Fruit fly (Drosophila melanogaster) whole organism, larva: ENCODE results near the gene CG6726.

Source experiments
- noc ChIP-seq: fragments of 200-800 bp; sonication (Bioruptor generic); optimal IDR thresholded peaks from 3 replicates; lab custom pipeline; 2019; ENCODE audit warnings: missing biosample characterization, mild to moderate bottlenecking, missing genetic modification characterization, moderate library complexity

CG6726 gene

DNA sequence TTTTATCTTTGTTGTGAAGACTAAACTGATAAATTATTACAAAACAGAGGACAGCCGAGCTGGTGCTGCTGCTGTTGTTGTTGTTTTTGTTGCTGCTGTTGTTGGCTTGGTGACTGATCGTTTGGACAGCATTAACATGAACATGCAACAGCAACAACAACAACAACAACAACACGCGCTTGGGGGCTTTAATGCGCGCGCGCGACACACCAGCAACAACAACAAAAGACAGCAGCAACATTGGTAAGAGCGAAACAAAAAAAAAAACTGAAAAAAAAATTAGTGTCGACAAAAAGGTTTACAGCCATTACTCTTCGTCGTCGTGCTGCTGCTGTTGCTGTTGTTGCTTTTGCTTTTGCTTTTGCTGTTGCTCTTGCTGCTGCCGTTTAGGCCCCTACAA lies 39.4 kb downstream of the CG6726 start:
- no peak for TF ChIP-seq noc (tag; lab: Kevin White, UChicago)

- no peak for TF ChIP-seq noc (tag; lab: Kevin White, UChicago)
Measured at dm6 chr3R:23131341-23131884, 39.9 kb downstream of the CG6726 start.

DNA sequence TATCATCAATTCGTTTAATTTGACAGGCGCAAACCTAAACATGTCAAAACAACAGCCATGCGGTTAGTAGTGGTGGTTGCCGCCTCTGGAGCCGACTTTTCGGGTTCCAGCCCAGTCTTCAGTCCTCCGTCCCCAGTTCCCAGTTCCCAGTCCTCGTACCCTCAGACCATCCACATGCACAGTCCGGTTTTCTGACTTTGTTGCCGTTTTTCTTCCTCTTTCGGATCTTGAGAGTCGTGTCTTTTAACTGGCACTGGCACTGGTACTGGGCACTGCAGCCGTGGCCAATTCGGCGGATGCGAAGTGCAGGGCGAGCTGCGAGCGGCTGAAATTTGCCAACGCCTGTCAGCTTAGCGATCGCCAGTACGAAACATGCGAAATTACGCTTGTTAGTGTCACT lies 40.8 kb downstream of the CG6726 start:
- TF ChIP-seq noc (tag; lab: Kevin White, UChicago) = no peak

- TF ChIP-seq noc (tag; lab: Kevin White, UChicago) = no peak
Measured at dm6 chr3R:23133301-23133828, 41.8 kb downstream of the CG6726 start.

DNA sequence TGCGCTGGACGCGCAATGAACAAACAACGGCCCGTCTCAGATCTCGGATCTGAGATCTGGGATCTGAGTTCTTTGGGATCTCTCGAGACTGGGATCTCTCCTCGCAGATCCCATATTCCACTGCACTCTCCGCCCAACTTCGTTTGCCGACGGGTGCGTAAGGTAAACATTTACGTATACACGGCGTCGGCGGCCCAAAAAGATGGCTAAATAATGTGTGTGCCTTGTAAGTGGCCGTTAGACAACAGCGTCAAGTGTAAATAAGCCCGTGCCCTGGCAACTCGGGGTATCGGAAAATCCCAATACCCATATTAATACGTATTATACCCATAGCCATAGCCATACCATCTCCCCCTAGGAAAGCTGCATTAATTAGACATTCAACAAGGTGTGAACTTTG lies 43.2 kb downstream of the CG6726 start:
- TF ChIP-seq noc (tag; lab: Kevin White, UChicago) = no peak

- no peak for TF ChIP-seq noc (tag; lab: Kevin White, UChicago)
Measured at dm6 chr3R:23138439-23138838, 46.9 kb downstream of the CG6726 start.

- TF ChIP-seq noc (tag; lab: Kevin White, UChicago) = no peak
Measured at dm6 chr3R:23138992-23139633, 47.6 kb downstream of the CG6726 start.

DNA sequence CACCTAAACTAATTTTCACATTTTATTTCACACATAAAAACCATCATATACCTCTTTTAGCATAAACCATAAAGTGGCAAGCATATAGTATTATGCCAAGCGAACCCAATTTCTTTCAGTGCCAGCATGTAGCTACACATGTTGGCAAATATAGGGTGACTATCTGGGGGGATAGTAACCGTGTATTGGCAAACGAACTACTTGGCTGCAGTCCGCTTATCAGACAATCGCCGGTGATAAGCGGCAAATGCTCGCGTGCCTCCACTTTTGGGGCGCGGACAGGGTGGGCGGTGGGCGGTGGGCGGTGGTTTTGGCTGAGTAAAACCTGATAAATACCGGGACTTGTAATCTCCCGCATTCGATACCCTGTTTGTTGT lies 48.1 kb downstream of the CG6726 start:
- peak; percentile 53 for TF ChIP-seq noc (tag; lab: Kevin White, UChicago)

DNA sequence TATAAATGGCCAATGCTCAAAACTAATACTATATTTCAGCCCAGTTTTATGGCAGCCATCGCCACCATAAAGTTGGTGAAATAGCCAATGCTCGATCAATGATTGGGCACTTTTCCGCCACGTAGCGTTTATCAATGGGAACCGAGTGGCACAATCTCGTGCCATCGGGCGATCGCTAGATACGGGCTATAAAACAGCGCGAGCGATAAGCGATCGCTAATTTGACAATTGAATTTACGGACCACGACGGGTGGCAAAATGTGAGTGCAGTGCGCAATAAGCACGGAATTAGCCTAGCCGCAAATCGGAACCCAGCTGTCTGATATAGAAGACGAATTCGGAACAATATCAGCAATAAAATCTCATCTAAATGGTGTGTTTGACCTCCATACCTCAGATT lies 48.8 kb downstream of the CG6726 start:
- TF ChIP-seq noc (tag; lab: Kevin White, UChicago) = peak; percentile 34

- TF ChIP-seq noc (tag; lab: Kevin White, UChicago) = no peak
Measured at dm6 chr3R:23141113-23141512, 49.6 kb downstream of the CG6726 start.

DNA sequence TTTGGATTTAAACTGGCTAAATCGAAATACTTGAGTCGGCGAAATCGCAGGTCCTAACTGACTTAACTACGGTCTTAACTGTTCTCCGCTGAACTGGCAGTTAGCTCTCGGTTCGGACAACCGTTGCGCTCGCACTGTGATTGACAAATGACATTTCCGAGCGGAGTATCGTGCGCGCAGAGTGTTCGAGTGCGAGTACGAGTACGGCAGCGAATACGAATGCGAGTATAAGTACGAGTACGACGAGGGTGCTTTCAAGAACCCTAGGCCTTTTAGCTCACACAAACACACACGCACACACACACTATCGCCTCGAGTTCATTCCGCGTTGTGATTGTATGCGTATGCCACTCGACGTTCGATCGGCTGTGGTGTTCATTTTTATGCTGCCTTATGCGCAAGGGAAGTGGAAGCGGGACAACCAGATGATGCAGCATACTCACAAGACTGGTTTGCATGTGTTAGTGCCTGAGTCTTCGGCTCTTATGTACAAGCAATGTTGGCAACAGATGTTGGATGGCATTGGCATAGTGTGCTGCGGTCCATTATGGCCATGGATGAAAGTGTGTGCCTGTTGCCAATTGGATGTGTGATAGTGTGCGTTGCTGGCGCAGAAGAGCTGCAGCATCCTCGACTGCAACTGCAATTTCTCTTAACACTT lies 50.3 kb downstream of the CG6726 start, which contains the start of gene hh:
hh (minus strand) TSS at position 229 of the 661 bp plus-strand sequence.
- TF ChIP-seq noc (tag; lab: Kevin White, UChicago) = no peak

- TF ChIP-seq noc (tag; lab: Kevin White, UChicago) = no peak
Measured at dm6 chr3R:23143440-23143839, 51.9 kb downstream of the CG6726 start.

dm6 chr3R:23144654-23145053 lies 53.1 kb downstream of the CG6726 start:
- no peak for TF ChIP-seq noc (tag; lab: Kevin White, UChicago)
